Fruit fly (Drosophila melanogaster) whole organism, embryonic: ENCODE measurements around the gene KFase.
A peak's percentile ranks its signal among the peaks of the same experiment; 100 is the strongest.

Source experiments
- Abd-B ChIP-seq: fragments of 200-800 bp; sonication (Bioruptor generic); optimal IDR thresholded peaks from 2 replicates; lab custom pipeline; 2018; ENCODE audit warnings: missing biosample characterization, mild to moderate bottlenecking, missing genetic modification characterization, moderate library complexity
- Bgb ChIP-seq: fragments of 200-800 bp; sonication (Bioruptor generic); IDR thresholded peaks from 2 replicates; pipeline ENCODE4 v1.3.6; 2022; ENCODE audit warnings: missing biosample characterization, missing genetic modification characterization; ENCODE audit not compliant: partially characterized antibody
- CG14667 ChIP-seq: fragments of 200-800 bp; sonication (Bioruptor generic); IDR thresholded peaks from 2 replicates; pipeline ENCODE4 v1.3.6; 2022; ENCODE audit warnings: missing biosample characterization, missing genetic modification characterization
- CG14710 ChIP-seq: fragments of 200-800 bp; sonication (Bioruptor generic); optimal IDR thresholded peaks from 3 replicates; lab custom pipeline; 2019; ENCODE audit warnings: missing biosample characterization, mild to moderate bottlenecking, missing genetic modification characterization, moderate library complexity
- CG15269 ChIP-seq: fragments of 200-800 bp; sonication (Bioruptor generic); optimal IDR thresholded peaks from 2 replicates; lab custom pipeline; 2018; ENCODE audit warnings: missing biosample characterization, mild to moderate bottlenecking, missing genetic modification characterization, moderate library complexity
- CG2199 ChIP-seq: fragments of 200-800 bp; sonication (Bioruptor generic); IDR thresholded peaks from 3 replicates; pipeline ENCODE4 v1.3.6; 2022; ENCODE audit warnings: missing biosample characterization, missing genetic modification characterization
- CG2202 ChIP-seq: fragments of 200-800 bp; sonication (Bioruptor generic); optimal IDR thresholded peaks from 2 replicates; lab custom pipeline; 2018; ENCODE audit warnings: missing biosample characterization, mild to moderate bottlenecking, missing genetic modification characterization
- CG3065 ChIP-seq: fragments of 200-800 bp; sonication (Bioruptor generic); optimal IDR thresholded peaks from 2 replicates; lab custom pipeline; 2016; ENCODE audit warnings: missing biosample characterization, missing genetic modification characterization
- CG34376 ChIP-seq: fragments of 200-800 bp; sonication (Bioruptor generic); optimal IDR thresholded peaks from 2 replicates; lab custom pipeline; 2018; ENCODE audit warnings: missing biosample characterization, mild to moderate bottlenecking, missing genetic modification characterization
- CG42726 ChIP-seq: fragments of 200-800 bp; sonication (Bioruptor generic); IDR thresholded peaks from 2 replicates; pipeline ENCODE4 v1.3.6; 2022; ENCODE audit warnings: missing biosample characterization, missing genetic modification characterization; ENCODE audit not compliant: partially characterized antibody
- CG43689 ChIP-seq: fragments of 200-800 bp; sonication (Bioruptor generic); IDR thresholded peaks from 2 replicates; pipeline ENCODE4 v1.3.6; 2022; ENCODE audit warnings: missing biosample characterization, missing genetic modification characterization
- CG4424 ChIP-seq: fragments of 200-800 bp; sonication (Bioruptor generic); optimal IDR thresholded peaks from 3 replicates; lab custom pipeline; 2016; ENCODE audit warnings: missing biosample characterization, missing genetic modification characterization
- CG4730 ChIP-seq: fragments of 200-800 bp; sonication (Bioruptor generic); IDR thresholded peaks from 2 replicates; pipeline ENCODE4 v1.3.6; 2022; ENCODE audit warnings: missing biosample characterization, missing genetic modification characterization
- CG6813 ChIP-seq: fragments of 200-800 bp; sonication (Bioruptor generic); optimal IDR thresholded peaks from 2 replicates; lab custom pipeline; 2017; ENCODE audit warnings: missing biosample characterization, missing genetic modification characterization, mild to moderate bottlenecking, moderate library complexity, missing genetic modification reagents
- CG7928 ChIP-seq: fragments of 200-800 bp; sonication (Bioruptor generic); optimal IDR thresholded peaks from 2 replicates; lab custom pipeline; 2017; ENCODE audit warnings: missing biosample characterization, mild to moderate bottlenecking, missing genetic modification characterization
- CG8089 ChIP-seq: fragments of 200-800 bp; sonication (Bioruptor generic); optimal IDR thresholded peaks from 3 replicates; lab custom pipeline; 2016; ENCODE audit warnings: missing biosample characterization, missing genetic modification characterization
- CG8924 ChIP-seq: fragments of 200-800 bp; optimal IDR thresholded peaks from 3 replicates; lab custom pipeline; 2019; ENCODE audit warnings: missing biosample characterization, mild to moderate bottlenecking, missing genetic modification characterization, moderate library complexity
- Deaf1 ChIP-seq: fragments of 200-800 bp; optimal IDR thresholded peaks from 3 replicates; lab custom pipeline; 2019; ENCODE audit warnings: missing biosample characterization, mild to moderate bottlenecking, missing genetic modification characterization, moderate library complexity
- Eip74EF ChIP-seq, 2 experiments: fragments of 200-800 bp in 1 of 2; fragments of >200 bp in 1 of 2; sonication (Bioruptor generic) in 1 of 2; optimal IDR thresholded peaks; 2 replicates each; lab custom pipeline; 2017 to 2019; ENCODE audit warnings: missing biosample characterization in 2 of 2, missing genetic modification characterization in 2 of 2, mild to moderate bottlenecking in 1 of 2, moderate library complexity in 1 of 2
- Ets65A ChIP-seq: fragments of 200-800 bp; sonication (Bioruptor generic); peaks from one replicate; lab custom pipeline; 2016; ENCODE audit warnings: missing biosample characterization, missing genetic modification characterization
- Gsc ChIP-seq: fragments of 200-800 bp; sonication (Bioruptor generic); IDR thresholded peaks from 2 replicates; pipeline ENCODE4 v1.3.6; 2022; ENCODE audit warnings: missing biosample characterization, missing genetic modification characterization
- HmgD ChIP-seq: fragments of 200-800 bp; sonication (Bioruptor generic); optimal IDR thresholded peaks from 3 replicates; lab custom pipeline; 2016; ENCODE audit warnings: missing biosample characterization, missing genetic modification characterization
- Mad ChIP-seq: fragments of 200-800 bp; sonication (Bioruptor generic); optimal IDR thresholded peaks from 2 replicates; lab custom pipeline; 2016; ENCODE audit warnings: missing biosample characterization, missing genetic modification characterization
- Oaz ChIP-seq: fragments of 200-800 bp; sonication (Bioruptor generic); IDR thresholded peaks from 2 replicates; pipeline ENCODE4 v1.3.6; 2022; ENCODE audit warnings: missing biosample characterization, missing genetic modification characterization
- Pdp1 ChIP-seq, 2 experiments: fragments of 200-800 bp; sonication (Bioruptor generic); optimal IDR thresholded peaks; 3 replicates each; lab custom pipeline; 2016; ENCODE audit warnings: missing biosample characterization in 2 of 2, missing genetic modification characterization in 2 of 2, mild to moderate bottlenecking in 1 of 2, moderate library complexity in 1 of 2
- Rx ChIP-seq: fragments of 200-800 bp; sonication (Bioruptor generic); IDR thresholded peaks from 2 replicates; pipeline ENCODE4 v1.3.6; 2022; ENCODE audit warnings: missing biosample characterization, missing genetic modification characterization
- Sox100B ChIP-seq: fragments of 200-800 bp; sonication (Bioruptor generic); optimal IDR thresholded peaks from 3 replicates; lab custom pipeline; 2018; ENCODE audit warnings: missing biosample characterization, mild to moderate bottlenecking, missing genetic modification characterization
- Trl ChIP-seq, 3 experiments: fragments of >200 bp in 2 of 3; fragments of 200-800 bp in 1 of 3; sonication (Bioruptor generic) in 1 of 3; optimal IDR thresholded peaks; 2 replicates in 1 of 3; 3 replicates in 2 of 3; lab custom pipeline; 2016 to 2017; ENCODE audit warnings: missing biosample characterization in 1 of 3, missing genetic modification characterization in 1 of 3
- ac ChIP-seq: fragments of 200-800 bp; sonication (Bioruptor generic); optimal IDR thresholded peaks from 3 replicates; lab custom pipeline; 2017; ENCODE audit warnings: missing biosample characterization, mild to moderate bottlenecking, missing genetic modification characterization
- crp ChIP-seq, 2 experiments: fragments of 200-800 bp; sonication (Bioruptor generic); optimal IDR thresholded peaks; 2 replicates in 1 of 2; 3 replicates in 1 of 2; lab custom pipeline; 2017; ENCODE audit warnings: missing biosample characterization in 2 of 2, missing genetic modification characterization in 2 of 2, mild to moderate bottlenecking in 1 of 2, moderate library complexity in 1 of 2
- dati ChIP-seq: fragments of 200-800 bp; sonication (Bioruptor generic); IDR thresholded peaks from 2 replicates; pipeline ENCODE4 v1.3.6; 2022; ENCODE audit warnings: missing biosample characterization, missing genetic modification characterization
- dm ChIP-seq: fragments of 200-800 bp; sonication (Bioruptor generic); optimal IDR thresholded peaks from 3 replicates; lab custom pipeline; 2016; ENCODE audit warnings: missing biosample characterization, missing genetic modification characterization
- dmrt99B ChIP-seq: fragments of 200-800 bp; sonication (Bioruptor generic); optimal IDR thresholded peaks from 2 replicates; lab custom pipeline; 2018; ENCODE audit warnings: missing biosample characterization, mild to moderate bottlenecking, missing genetic modification characterization, moderate library complexity
- fd3F ChIP-seq: fragments of 200-800 bp; sonication (Bioruptor generic); optimal IDR thresholded peaks from 2 replicates; lab custom pipeline; 2018; ENCODE audit warnings: missing biosample characterization, mild to moderate bottlenecking, missing genetic modification characterization, moderate library complexity
- gcm2 ChIP-seq: fragments of 200-800 bp; sonication (Bioruptor generic); optimal IDR thresholded peaks from 2 replicates; lab custom pipeline; 2016; ENCODE audit warnings: missing biosample characterization, missing genetic modification characterization
- hkb ChIP-seq, 2 experiments: fragments of 200-800 bp in 1 of 2; fragments of >200 bp in 1 of 2; sonication (Bioruptor generic) in 1 of 2; IDR thresholded peaks in 1 of 2; optimal IDR thresholded peaks in 1 of 2; 2 replicates each; pipeline versions ENCODE4 v1.3.6 to Lab custom; 2017 to 2022; ENCODE audit warnings: missing biosample characterization in 1 of 2, missing genetic modification characterization in 1 of 2
- insv ChIP-seq, 2 experiments: fragments of 200-800 bp; sonication (Bioruptor generic); optimal IDR thresholded peaks; 3 replicates each; lab custom pipeline; 2016 to 2018; ENCODE audit warnings: missing biosample characterization in 2 of 2, missing genetic modification characterization in 2 of 2
- kay ChIP-seq: fragments of 200-800 bp; sonication (Bioruptor generic); optimal IDR thresholded peaks from 2 replicates; lab custom pipeline; 2016; ENCODE audit warnings: missing biosample characterization, missing genetic modification characterization
- kni ChIP-seq: fragments of 200-800 bp; sonication (Bioruptor generic); optimal IDR thresholded peaks from 3 replicates; lab custom pipeline; 2017; ENCODE audit warnings: mild to moderate bottlenecking, missing biosample characterization, missing genetic modification reagents, missing genetic modification characterization
- lola ChIP-seq, 3 experiments: fragments of >200 bp in 2 of 3; fragments of 200-800 bp in 1 of 3; sonication (Bioruptor generic) in 1 of 3; optimal IDR thresholded peaks; 2 replicates each; lab custom pipeline; 2017 to 2019; ENCODE audit warnings: missing biosample characterization in 3 of 3, missing genetic modification characterization in 3 of 3, mild to moderate bottlenecking in 1 of 3, moderate library complexity in 1 of 3
- mam ChIP-seq: fragments of 200-800 bp; sonication (Bioruptor generic); optimal IDR thresholded peaks from 3 replicates; lab custom pipeline; 2016; ENCODE audit warnings: missing biosample characterization, missing genetic modification characterization
- pho ChIP-seq: fragments of 200-800 bp; sonication (Bioruptor generic); optimal IDR thresholded peaks from 2 replicates; lab custom pipeline; 2016; ENCODE audit warnings: missing biosample characterization, missing genetic modification characterization
- pita ChIP-seq: fragments of 200-800 bp; sonication (Bioruptor generic); optimal IDR thresholded peaks from 2 replicates; lab custom pipeline; 2017; ENCODE audit warnings: missing biosample characterization, mild to moderate bottlenecking, missing genetic modification characterization
- prd ChIP-seq, 3 experiments: fragments of >200 bp in 2 of 3; fragments of 200-800 bp in 1 of 3; sonication (Bioruptor generic) in 1 of 3; optimal IDR thresholded peaks in 2 of 3; IDR thresholded peaks in 1 of 3; 2 replicates in 2 of 3; 3 replicates in 1 of 3; pipeline versions ENCODE4 v1.3.6 to Lab custom; 2017 to 2022; ENCODE audit warnings: missing biosample characterization in 1 of 3, missing genetic modification characterization in 1 of 3
- sna ChIP-seq: fragments of 200-800 bp; sonication (Bioruptor generic); IDR thresholded peaks from 2 replicates; pipeline ENCODE4 v1.3.6; 2022; ENCODE audit warnings: missing biosample characterization, missing genetic modification characterization; ENCODE audit not compliant: partially characterized antibody
- stc ChIP-seq: fragments of 200-800 bp; sonication (Bioruptor generic); IDR thresholded peaks from 2 replicates; pipeline ENCODE4 v1.3.6; 2022; ENCODE audit warnings: missing biosample characterization, missing genetic modification characterization
- twi ChIP-seq: fragments of 200-800 bp; optimal IDR thresholded peaks from 2 replicates; lab custom pipeline; 2019; ENCODE audit warnings: missing biosample characterization, mild to moderate bottlenecking, missing genetic modification characterization, moderate library complexity
- vvl ChIP-seq: fragments of 200-800 bp; sonication (Bioruptor generic); IDR thresholded peaks from 2 replicates; pipeline ENCODE4 v1.3.6; 2022; ENCODE audit warnings: missing biosample characterization, missing genetic modification characterization
- zen ChIP-seq: fragments of 200-800 bp; sonication (Bioruptor generic); optimal IDR thresholded peaks from 3 replicates; lab custom pipeline; 2018; ENCODE audit warnings: missing biosample characterization, mild to moderate bottlenecking, missing genetic modification characterization, moderate library complexity

KFase gene

DNA sequence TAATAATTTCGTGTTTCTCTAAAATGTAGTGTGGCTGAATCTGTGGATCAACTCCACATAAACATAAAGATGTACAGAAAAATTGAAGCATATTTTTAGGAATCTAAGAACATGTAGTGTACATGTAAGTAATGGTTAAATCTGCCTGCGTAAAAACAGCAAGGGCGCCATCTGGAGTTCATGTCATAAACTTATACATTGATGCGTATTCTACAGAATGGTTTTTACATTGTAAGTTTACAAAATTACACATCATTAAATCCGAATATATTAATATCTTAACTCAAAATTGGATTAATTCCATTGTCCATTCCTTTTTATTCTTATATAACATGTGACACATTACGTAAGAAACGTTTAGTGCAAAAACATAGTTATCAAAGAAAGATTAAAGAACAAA, 38.4 kb upstream of the KFase start (continued):
- TF ChIP-seq fd3F (GFP tag; lab: Kevin White, UChicago) (no peak), CG15269 (no peak), Ets65A (GFP tag; lab: Kevin White, UChicago) (peak; percentile 85), CG43689 (GFP tag; lab: Robert Waterston, UW) (no peak), CG42726 (GFP tag; lab: Robert Waterston, UW) (peak; percentile 82), kni (GFP tag; lab: Kevin White, UChicago) (no peak), Rx (GFP tag; lab: Robert Waterston, UW) (no peak), prd (optimal IDR thresholded peaks at IDR 0.05; lab: Kevin White, UChicago) (no peak), prd (GFP tag; IDR thresholded peaks at IDR 0.05; lab: Robert Waterston, UW) (no peak), CG8089 (GFP tag; lab: Kevin White, UChicago) (no peak), CG3065 (GFP tag; lab: Kevin White, UChicago) (no peak), Gsc (GFP tag; lab: Robert Waterston, UW) (no peak), twi (tag; lab: Kevin White, UChicago) (no peak), Bgb (GFP tag; lab: Robert Waterston, UW) (peak; percentile 88), CG14667 (GFP tag; lab: Robert Waterston, UW) (no peak), dati (GFP tag; lab: Robert Waterston, UW) (no peak), zen (peak; percentile 68), CG2202 (tag; lab: Kevin White, UChicago) (no peak), crp (GFP tag; optimal IDR thresholded peaks at IDR 0.05; lab: Kevin White, UChicago) (no peak), stc (GFP tag; lab: Robert Waterston, UW) (no peak), CG14710 (peak; percentile 35), CG6813 (GFP tag; lab: Kevin White, UChicago) (no peak), CG8924 (tag; lab: Kevin White, UChicago) (no peak), CG2199 (GFP tag; lab: Robert Waterston, UW) (peak; percentile 91), gcm2 (GFP tag; lab: Kevin White, UChicago) (no peak), CG34376 (no peak), insv (GFP tag; optimal IDR thresholded peaks at IDR 0.05; lab: Kevin White, UChicago) (peak in 1 of 2 experiments; percentile 57), Mad (GFP tag; lab: Kevin White, UChicago) (peak; percentile 7), pho (peak; percentile 31), kay (peak; percentile 42), CG4730 (GFP tag; lab: Robert Waterston, UW) (no peak), HmgD (no peak), lola (GFP tag; optimal IDR thresholded peaks at IDR 0.05; lab: Kevin White, UChicago) (peak in 1 of 3 experiments; percentile 1), dm (no peak), dmrt99B (no peak), Oaz (no peak), pita (GFP tag; lab: Kevin White, UChicago) (peak; percentile 62), Abd-B (peak; percentile 29), Pdp1 (GFP tag; optimal IDR thresholded peaks at IDR 0.05; lab: Kevin White, UChicago) (peak in 1 of 2 experiments; percentile 76), Deaf1 (tag; lab: Kevin White, UChicago) (no peak), CG7928 (no peak), Eip74EF (GFP tag; optimal IDR thresholded peaks at IDR 0.05; lab: Kevin White, UChicago) (no peak), Sox100B (GFP tag; lab: Kevin White, UChicago) (no peak), Trl (optimal IDR thresholded peaks at IDR 0.05; lab: Kevin White, UChicago) (no peak), Trl (GFP tag; optimal IDR thresholded peaks at IDR 0.05; lab: Kevin White, UChicago) (peak; percentile 3), sna (GFP tag; lab: Robert Waterston, UW) (no peak), CG4424 (GFP tag; lab: Kevin White, UChicago) (no peak), ac (no peak), vvl (GFP tag; lab: Robert Waterston, UW) (peak; percentile 89), mam (GFP tag; lab: Kevin White, UChicago) (peak; percentile 12), hkb (optimal IDR thresholded peaks at IDR 0.05; lab: Kevin White, UChicago) (no peak), hkb (GFP tag; IDR thresholded peaks at IDR 0.05; lab: Robert Waterston, UW) (no peak)
